Fruit fly (Drosophila melanogaster) S2 (cell line): ENCODE data around the gene CG18577.

Source experiments
- CG8478 ChIP-seq: fragments of >200 bp; optimal IDR thresholded peaks from 2 replicates; lab custom pipeline; 2018
- CTCF ChIP-seq, 2 experiments: fragments of >200 bp; optimal IDR thresholded peaks; 2 replicates each; lab custom pipeline; 2018

- no peak for TF ChIP-seq CG8478 (lab: Kevin White, UChicago)
- TF ChIP-seq CTCF (optimal IDR thresholded peaks at IDR 0.05; lab: Kevin White, UChicago): no peak
Measured at dm6 chr3R:11165974-11166373, 29.9 kb upstream of the CG18577 start, which contains the start of gene Ugt35E1.
